Worm (Caenorhabditis elegans) whole organism, L4 larva: Measurements from ENCODE around the gene srlf-15.

Experiments used
- Y5F2A.4 ChIP-seq: fragments of 200-800 bp; sonication (Bioruptor generic); optimal IDR thresholded peaks from 2 replicates; lab custom pipeline; 2018; ENCODE audit warnings: mild to moderate bottlenecking, missing genetic modification characterization, missing compliant biosample characterization
- ama-1 ChIP-seq: fragments of 150-350 bp; optimal IDR thresholded peaks from 2 replicates; lab custom pipeline; 2014; ENCODE audit warnings: inconsistent platforms, mixed read lengths
- daf-19 ChIP-seq: fragments of 200-800 bp; sonication (Bioruptor generic); conservative IDR thresholded peaks from 2 replicates; pipeline ENCODE4 v1.3.6; 2022; ENCODE audit warnings: missing genetic modification characterization, missing compliant biosample characterization
- duxl-1 ChIP-seq: sonication (generic microtip); optimal IDR thresholded peaks from 2 replicates; lab custom pipeline; 2016; ENCODE audit warnings: mild to moderate bottlenecking, missing genetic modification characterization, moderate library complexity, missing compliant biosample characterization; ENCODE audit not compliant: poor library complexity
- lsy-2 ChIP-seq, 2 experiments: fragments of 150-350 bp in 1 of 2; sonication (generic microtip) in 1 of 2; optimal IDR thresholded peaks; 2 replicates each; lab custom pipeline; 2014 to 2017; ENCODE audit warnings: missing biosample characterization in 2 of 2, missing genetic modification characterization in 2 of 2
- nhr-102 ChIP-seq: sonication (generic microtip); optimal IDR thresholded peaks from 2 replicates; lab custom pipeline; 2016; ENCODE audit warnings: mild to moderate bottlenecking, missing genetic modification characterization, moderate library complexity, missing compliant biosample characterization
- nhr-77 ChIP-seq: fragments of 150-350 bp; optimal IDR thresholded peaks from 2 replicates; lab custom pipeline; 2014; ENCODE audit warnings: missing biosample characterization, missing genetic modification characterization

ce11 chrII:11010914-11011313 lies 25.0 kb upstream of the srlf-15 start:
- TF ChIP-seq daf-19 (GFP tag; lab: Robert Waterston, UW) (no peak), nhr-102 (tag; lab: Kevin White, UChicago) (no peak), lsy-2 (tag; optimal IDR thresholded peaks at IDR 0.05; lab: Kevin White, UChicago) (no peak), Y5F2A.4 (no peak), nhr-77 (tag; lab: Kevin White, UChicago) (no peak), ama-1 (lab: Kevin White, UChicago) (no peak), duxl-1 (tag; lab: Kevin White, UChicago) (no peak)
